Worm (Caenorhabditis elegans): Measurements from ENCODE around the gene oac-53.

DNA sequence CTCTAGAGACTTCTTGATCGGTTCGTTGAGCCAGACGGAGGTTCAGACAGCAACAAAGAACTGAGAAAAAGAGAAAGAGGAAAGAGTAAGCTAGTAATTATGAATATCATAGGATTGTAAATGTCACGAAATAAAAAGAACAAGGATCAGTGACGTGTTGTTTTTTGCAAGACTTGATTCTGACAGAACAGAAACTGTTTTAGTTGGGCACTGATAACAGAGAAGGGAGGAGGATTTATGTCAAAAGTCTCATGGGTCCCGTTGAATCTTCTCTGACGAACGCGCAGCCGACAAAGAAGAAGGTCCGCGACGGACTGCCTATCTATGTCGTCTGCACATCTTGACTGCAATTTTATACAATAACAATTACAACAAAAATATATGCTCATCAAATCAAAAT, 27.1 kb downstream of the oac-53 start, which contains the start of gene T03E6.9:
- TF ChIP-seq elt-1 (tag; optimal IDR thresholded peaks at IDR 0.05) (no peak), egl-27 (tag; optimal IDR thresholded peaks at IDR 0.05) (no peak), lin-13 (GFP tag; optimal IDR thresholded peaks at IDR 0.05) (no peak), unc-39 (tag; optimal IDR thresholded peaks at IDR 0.05) (no peak), lin-11 (tag; optimal IDR thresholded peaks at IDR 0.05) (no peak), nhr-237 (tag; optimal IDR thresholded peaks at IDR 0.05) (no peak), lin-39 (tag; optimal IDR thresholded peaks at IDR 0.05) (no peak), nhr-25 (tag; optimal IDR thresholded peaks at IDR 0.05) (no peak)

Measured in whole organism, L2 larva.